Fruit fly (Drosophila melanogaster): Measurements from ENCODE around the gene CG42450.
A peak's percentile ranks its signal among the peaks of the same experiment; 100 is the strongest.

Gene CG42450

DNA sequence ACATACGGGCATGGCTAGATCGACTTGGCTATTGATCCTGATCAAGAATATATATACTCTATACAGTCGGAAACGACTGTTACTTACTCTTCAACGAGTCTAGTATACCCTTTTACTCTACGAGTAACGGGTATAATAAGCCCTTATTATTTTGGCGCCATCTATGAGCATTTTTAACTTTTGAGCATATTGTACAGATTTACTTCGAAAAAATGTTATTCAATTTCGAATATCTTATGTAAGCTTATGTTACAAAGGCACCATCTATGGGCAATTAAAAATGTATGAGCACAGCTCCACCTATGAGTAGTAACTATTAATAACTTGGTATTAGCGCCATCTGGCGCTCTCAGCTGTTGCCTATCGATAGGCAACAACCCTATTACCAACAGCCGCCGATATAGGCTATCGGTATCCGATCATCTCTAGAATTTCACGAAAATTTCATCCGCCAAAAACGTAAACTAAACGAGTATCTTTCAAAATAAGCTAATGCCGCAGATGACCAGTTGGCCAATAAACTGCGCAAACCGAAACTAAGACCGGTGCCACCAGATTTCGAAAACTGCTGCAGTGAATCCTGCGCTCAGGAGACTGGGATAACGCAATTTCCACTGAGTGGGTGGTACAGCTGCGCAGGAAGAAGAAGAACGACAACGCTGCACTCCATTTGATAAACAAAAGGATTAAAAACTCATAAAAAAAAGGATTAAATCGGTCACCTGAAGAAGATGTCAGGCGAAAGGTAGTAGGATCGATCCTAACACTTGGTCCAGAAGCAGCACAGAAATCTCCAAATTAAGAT is 30.3 kb downstream of the CG42450 start, which contains the start of gene htk (continued):
- peak; percentile 18 for TF ChIP-seq vfl (GFP tag; optimal IDR thresholded peaks at IDR 0.05)
- peak; percentile 67; the same call in 2 of the 3 replicates for TF ChIP-seq gce (GFP tag; IDR thresholded peaks at IDR 0.05)
- peak; percentile 87 for TF ChIP-seq CG16813 (GFP tag; IDR thresholded peaks at IDR 0.05; ENCODE audit: partially characterized antibody)
- TF ChIP-seq en (GFP tag; optimal IDR thresholded peaks at IDR 0.05), result peak; percentile 54
- peak; percentile 43; the same call in 1 of the 2 replicates for TF ChIP-seq CG5953 (GFP tag; IDR thresholded peaks at IDR 0.05)
- 0 out of 2 replicates have a peak, but pooled peaks have one; percentile 29 for TF ChIP-seq Drgx (GFP tag; IDR thresholded peaks at IDR 0.05)
- TF ChIP-seq B-H2 (GFP tag; optimal IDR thresholded peaks at IDR 0.05), result peak; percentile 72
- no peak for TF ChIP-seq grn (GFP tag; optimal IDR thresholded peaks at IDR 0.05)
- no peak for TF ChIP-seq CG1832 (GFP tag; optimal IDR thresholded peaks at IDR 0.05)
- TF ChIP-seq onecut (GFP tag; IDR thresholded peaks at IDR 0.05), result peak; percentile 71
- TF ChIP-seq zen2 (GFP tag; IDR thresholded peaks at IDR 0.05; ENCODE audit: partially characterized antibody), result peak; percentile 80
- TF ChIP-seq trh (GFP tag; optimal IDR thresholded peaks at IDR 0.05), result peak; percentile 60
- TF ChIP-seq sna (GFP tag; IDR thresholded peaks at IDR 0.05; ENCODE audit: partially characterized antibody), result peak; percentile 75
- TF ChIP-seq CG8281 (tag; optimal IDR thresholded peaks at IDR 0.05), result no peak
- TF ChIP-seq slbo (GFP tag; IDR thresholded peaks at IDR 0.05), result peak; percentile 81
- no peak for TF ChIP-seq CG32767 (GFP tag; IDR thresholded peaks at IDR 0.05)
- TF ChIP-seq Hr39 (optimal IDR thresholded peaks at IDR 0.05), result no peak
- TF ChIP-seq CG12071 (GFP tag; optimal IDR thresholded peaks at IDR 0.05), result peak; percentile 29
- no peak for TF ChIP-seq CG15479 (GFP tag; optimal IDR thresholded peaks at IDR 0.05)
- peak; percentile 69 for TF ChIP-seq nmo (GFP tag; optimal IDR thresholded peaks at IDR 0.05)
- peak; percentile 60; the same call in 1 of the 2 replicates for TF ChIP-seq CG10959 (GFP tag; IDR thresholded peaks at IDR 0.05)
- no peak for TF ChIP-seq Lim3 (GFP tag; IDR thresholded peaks at IDR 0.05)
- TF ChIP-seq hbn (GFP tag; IDR thresholded peaks at IDR 0.05; ENCODE audit: partially characterized antibody), result peak; percentile 80
- no peak for TF ChIP-seq salm (tag; optimal IDR thresholded peaks at IDR 0.05)
- no peak for TF ChIP-seq Sox100B (GFP tag; optimal IDR thresholded peaks at IDR 0.05)
- no peak for TF ChIP-seq CG4404 (GFP tag; IDR thresholded peaks at IDR 0.05)
- no peak for TF ChIP-seq rib (GFP tag; IDR thresholded peaks at IDR 0.05)
- TF ChIP-seq amos (GFP tag; IDR thresholded peaks at IDR 0.05; ENCODE audit: partially characterized antibody), result peak; percentile 97
- TF ChIP-seq Adf1 (GFP tag; IDR thresholded peaks at IDR 0.05), result peak; percentile 41; the same call in 1 of the 2 replicates
- TF ChIP-seq Rx (GFP tag; IDR thresholded peaks at IDR 0.05), result peak; percentile 52; the same call in 1 of the 2 replicates
- peak; percentile 11 for TF ChIP-seq CG14965 (GFP tag; optimal IDR thresholded peaks at IDR 0.05; ENCODE audit: borderline replicate concordance)
- peak; percentile 76; the same call in 2 of the 3 replicates for TF ChIP-seq mld (GFP tag; IDR thresholded peaks at IDR 0.05; ENCODE audit: partially characterized antibody)
- TF ChIP-seq sc (optimal IDR thresholded peaks at IDR 0.05), result no peak
- TF ChIP-seq sc (GFP tag; optimal IDR thresholded peaks at IDR 0.05), result peak; percentile 3
- TF ChIP-seq Hmr (GFP tag; optimal IDR thresholded peaks at IDR 0.05), result peak; percentile 75
- TF ChIP-seq scrt (GFP tag; optimal IDR thresholded peaks at IDR 0.05), result peak; percentile 58
- TF ChIP-seq Fer3 (tag; optimal IDR thresholded peaks at IDR 0.05), result peak; percentile 63
- peak; percentile 43 for TF ChIP-seq CG18262 (tag; optimal IDR thresholded peaks at IDR 0.05)
- peak; percentile 82 for TF ChIP-seq chn (GFP tag; optimal IDR thresholded peaks at IDR 0.05)
- TF ChIP-seq CG14014 (GFP tag; IDR thresholded peaks at IDR 0.05), result peak; percentile 55; the same call in 1 of the 2 replicates
- TF ChIP-seq Med (GFP tag), result peak; percentile 97
- TF ChIP-seq exex (tag; optimal IDR thresholded peaks at IDR 0.05), result no peak
- no peak for TF ChIP-seq Stat92E (GFP tag; optimal IDR thresholded peaks at IDR 0.05)
- TF ChIP-seq eyg (GFP tag; optimal IDR thresholded peaks at IDR 0.05), result peak; percentile 44
- peak; percentile 71 for TF ChIP-seq pho (GFP tag; optimal IDR thresholded peaks at IDR 0.05)
- no peak for TF ChIP-seq nom (GFP tag; optimal IDR thresholded peaks at IDR 0.05)
- no peak for TF ChIP-seq CG12219 (GFP tag; optimal IDR thresholded peaks at IDR 0.05)
- peak; percentile 71 for TF ChIP-seq CG17359 (tag; optimal IDR thresholded peaks at IDR 0.05)
